Fruit fly (Drosophila melanogaster) whole organism, embryonic: ENCODE measurements around the gene Exo70.

Experiments
- ATbp ChIP-seq: fragments of 200-800 bp; sonication (Bioruptor generic); optimal IDR thresholded peaks from 2 replicates; lab custom pipeline; 2017; ENCODE audit warnings: missing biosample characterization, mild to moderate bottlenecking, missing genetic modification characterization, missing genetic modification reagents
- Asciz ChIP-seq: fragments of 200-800 bp; sonication (Bioruptor generic); optimal IDR thresholded peaks from 2 replicates; lab custom pipeline; 2017; ENCODE audit warnings: missing biosample characterization, mild to moderate bottlenecking, missing genetic modification characterization, missing genetic modification reagents
- B-H2 ChIP-seq: fragments of 200-800 bp; sonication (Bioruptor generic); optimal IDR thresholded peaks from 2 replicates; lab custom pipeline; 2018; ENCODE audit warnings: missing biosample characterization, mild to moderate bottlenecking, missing genetic modification characterization
- Bgb ChIP-seq: fragments of 200-800 bp; sonication (Bioruptor generic); IDR thresholded peaks from 2 replicates; pipeline ENCODE4 v1.3.6; 2022; ENCODE audit warnings: missing biosample characterization, missing genetic modification characterization; ENCODE audit not compliant: partially characterized antibody
- CG10543 ChIP-seq: fragments of 200-800 bp; sonication (Bioruptor generic); optimal IDR thresholded peaks from 3 replicates; lab custom pipeline; 2017; ENCODE audit warnings: missing biosample characterization, mild to moderate bottlenecking, missing genetic modification characterization, moderate library complexity
- CG10959 ChIP-seq: fragments of 200-800 bp; sonication (Bioruptor generic); IDR thresholded peaks from 2 replicates; pipeline ENCODE4 v1.3.6; 2022; ENCODE audit warnings: missing biosample characterization, missing genetic modification characterization
- CG11560 ChIP-seq: fragments of 200-800 bp; sonication (Bioruptor generic); IDR thresholded peaks from 3 replicates; pipeline ENCODE4 v1.3.6; 2022; ENCODE audit warnings: missing biosample characterization, missing genetic modification characterization
- CG12659 ChIP-seq: fragments of 200-800 bp; sonication (Bioruptor generic); optimal IDR thresholded peaks from 3 replicates; lab custom pipeline; 2017; ENCODE audit warnings: mild to moderate bottlenecking, missing biosample characterization, missing genetic modification reagents, missing genetic modification characterization
- CG15514 ChIP-seq: fragments of 200-800 bp; sonication (Bioruptor generic); optimal IDR thresholded peaks from 3 replicates; lab custom pipeline; 2017; ENCODE audit warnings: missing biosample characterization, missing genetic modification characterization, mild to moderate bottlenecking, moderate library complexity, missing genetic modification reagents
- CG18262 ChIP-seq: fragments of 200-800 bp; optimal IDR thresholded peaks from 3 replicates; lab custom pipeline; 2019; ENCODE audit warnings: missing biosample characterization, mild to moderate bottlenecking, missing genetic modification characterization, moderate library complexity
- CG2875 ChIP-seq: fragments of 200-800 bp; sonication (Bioruptor generic); optimal IDR thresholded peaks from 2 replicates; lab custom pipeline; 2017; ENCODE audit warnings: missing biosample characterization, mild to moderate bottlenecking, missing genetic modification characterization, missing genetic modification reagents
- CG32772 ChIP-seq: fragments of 200-800 bp; sonication (Bioruptor generic); IDR thresholded peaks from 2 replicates; pipeline ENCODE4 v1.3.6; 2022; ENCODE audit warnings: missing biosample characterization, missing genetic modification characterization
- CG3407 ChIP-seq: fragments of 200-800 bp; sonication (Bioruptor generic); optimal IDR thresholded peaks from 2 replicates; lab custom pipeline; 2018; ENCODE audit warnings: missing biosample characterization, mild to moderate bottlenecking, missing genetic modification characterization
- CG3995 ChIP-seq: fragments of 200-800 bp; sonication (Bioruptor generic); optimal IDR thresholded peaks from 3 replicates; lab custom pipeline; 2016; ENCODE audit warnings: missing biosample characterization, missing genetic modification characterization
- CG42726 ChIP-seq: fragments of 200-800 bp; sonication (Bioruptor generic); IDR thresholded peaks from 2 replicates; pipeline ENCODE4 v1.3.6; 2022; ENCODE audit warnings: missing biosample characterization, missing genetic modification characterization; ENCODE audit not compliant: partially characterized antibody
- CG4424 ChIP-seq: fragments of 200-800 bp; sonication (Bioruptor generic); optimal IDR thresholded peaks from 3 replicates; lab custom pipeline; 2016; ENCODE audit warnings: missing biosample characterization, missing genetic modification characterization
- CG4820 ChIP-seq: fragments of 200-800 bp; sonication (Bioruptor generic); optimal IDR thresholded peaks from 3 replicates; lab custom pipeline; 2016; ENCODE audit warnings: missing biosample characterization, missing genetic modification characterization
- CG6272 ChIP-seq: fragments of 200-800 bp; sonication (Bioruptor generic); IDR thresholded peaks from 2 replicates; pipeline ENCODE4 v1.3.6; 2022; ENCODE audit warnings: missing biosample characterization, missing genetic modification characterization
- CG9215 ChIP-seq: fragments of 200-800 bp; sonication (Bioruptor generic); IDR thresholded peaks from 2 replicates; pipeline ENCODE4 v1.3.6; 2022; ENCODE audit warnings: missing biosample characterization, missing genetic modification characterization
- CG9437 ChIP-seq: fragments of 200-800 bp; sonication (Bioruptor generic); optimal IDR thresholded peaks from 2 replicates; lab custom pipeline; 2018; ENCODE audit warnings: missing biosample characterization, mild to moderate bottlenecking, missing genetic modification characterization
- D ChIP-seq, 2 experiments: fragments of 200-800 bp in 1 of 2; fragments of >200 bp in 1 of 2; sonication (Bioruptor generic) in 1 of 2; optimal IDR thresholded peaks; 2 replicates in 1 of 2; 3 replicates in 1 of 2; lab custom pipeline; 2017; ENCODE audit warnings: mild to moderate bottlenecking in 1 of 2, missing biosample characterization in 1 of 2, missing genetic modification characterization in 1 of 2, missing genetic modification reagents in 1 of 2
- Drgx ChIP-seq: fragments of 200-800 bp; sonication (Bioruptor generic); IDR thresholded peaks from 2 replicates; pipeline ENCODE4 v1.3.6; 2022; ENCODE audit warnings: missing biosample characterization, missing genetic modification characterization
- E2f1 ChIP-seq: fragments of 200-800 bp; sonication (Bioruptor generic); IDR thresholded peaks from 2 replicates; pipeline ENCODE4 v1.3.6; 2022; ENCODE audit warnings: missing biosample characterization, missing genetic modification characterization
- Ets65A ChIP-seq: fragments of 200-800 bp; sonication (Bioruptor generic); peaks from one replicate; lab custom pipeline; 2016; ENCODE audit warnings: missing biosample characterization, missing genetic modification characterization
- Ets97D ChIP-seq: fragments of 200-800 bp; sonication (Bioruptor generic); optimal IDR thresholded peaks from 3 replicates; lab custom pipeline; 2016; ENCODE audit warnings: missing biosample characterization, missing genetic modification characterization
- Fer1 ChIP-seq: fragments of 200-800 bp; sonication (Bioruptor generic); optimal IDR thresholded peaks from 2 replicates; lab custom pipeline; 2017; ENCODE audit warnings: missing biosample characterization, mild to moderate bottlenecking, missing genetic modification characterization
- Hand ChIP-seq: fragments of 200-800 bp; sonication (Bioruptor generic); optimal IDR thresholded peaks from 2 replicates; lab custom pipeline; 2017; ENCODE audit warnings: mild to moderate bottlenecking, missing biosample characterization, missing genetic modification reagents, missing genetic modification characterization
- Hsf ChIP-seq: fragments of 200-800 bp; sonication (Bioruptor generic); optimal IDR thresholded peaks from 3 replicates; lab custom pipeline; 2016; ENCODE audit warnings: missing biosample characterization, missing genetic modification characterization
- Lpt ChIP-seq: fragments of >200 bp; optimal IDR thresholded peaks from 2 replicates; lab custom pipeline; 2018; ENCODE audit warnings: missing biosample characterization, missing genetic modification characterization
- Ptx1 ChIP-seq: fragments of 200-800 bp; sonication (Bioruptor generic); IDR thresholded peaks from 2 replicates; pipeline ENCODE4 v1.3.6; 2022; ENCODE audit warnings: missing biosample characterization, missing genetic modification characterization
- Sox102F ChIP-seq: fragments of 200-800 bp; sonication (Bioruptor generic); optimal IDR thresholded peaks from 2 replicates; lab custom pipeline; 2018; ENCODE audit warnings: missing biosample characterization, mild to moderate bottlenecking, missing genetic modification characterization, moderate library complexity
- Xrp1 ChIP-seq: fragments of 200-800 bp; sonication (Bioruptor generic); IDR thresholded peaks from 2 replicates; pipeline ENCODE4 v1.3.6; 2022; ENCODE audit warnings: missing biosample characterization, missing genetic modification characterization
- aop ChIP-seq: fragments of 200-800 bp; sonication (Bioruptor generic); IDR thresholded peaks from 2 replicates; pipeline ENCODE4 v1.3.6; 2022; ENCODE audit warnings: missing biosample characterization, missing genetic modification characterization
- az2 ChIP-seq: fragments of 200-800 bp; sonication (Bioruptor generic); optimal IDR thresholded peaks from 3 replicates; lab custom pipeline; 2016; ENCODE audit warnings: missing biosample characterization, missing genetic modification characterization
- bab2 ChIP-seq: fragments of 200-800 bp; sonication (Bioruptor generic); optimal IDR thresholded peaks from 2 replicates; lab custom pipeline; 2016; ENCODE audit warnings: missing biosample characterization, missing genetic modification characterization
- bsh ChIP-seq, 2 experiments: fragments of 200-800 bp; sonication (Bioruptor generic); optimal IDR thresholded peaks; 2 replicates each; lab custom pipeline; 2017 to 2018; ENCODE audit warnings: mild to moderate bottlenecking in 2 of 2, missing biosample characterization in 2 of 2, missing genetic modification characterization in 2 of 2, moderate library complexity in 1 of 2
- eyg ChIP-seq: fragments of 200-800 bp; sonication (Bioruptor generic); optimal IDR thresholded peaks from 3 replicates; lab custom pipeline; 2016; ENCODE audit warnings: missing biosample characterization, missing genetic modification characterization
- fd3F ChIP-seq: fragments of 200-800 bp; sonication (Bioruptor generic); optimal IDR thresholded peaks from 2 replicates; lab custom pipeline; 2018; ENCODE audit warnings: missing biosample characterization, mild to moderate bottlenecking, missing genetic modification characterization, moderate library complexity
- gcm ChIP-seq: fragments of 200-800 bp; sonication (Bioruptor generic); optimal IDR thresholded peaks from 2 replicates; lab custom pipeline; 2019; ENCODE audit warnings: missing biosample characterization, mild to moderate bottlenecking, missing genetic modification characterization, moderate library complexity
- ind ChIP-seq: fragments of 200-800 bp; sonication (Bioruptor generic); optimal IDR thresholded peaks from 3 replicates; lab custom pipeline; 2016; ENCODE audit warnings: missing biosample characterization, missing genetic modification characterization
- jumu ChIP-seq: fragments of 200-800 bp; sonication (Bioruptor generic); optimal IDR thresholded peaks from 3 replicates; lab custom pipeline; 2016; ENCODE audit warnings: missing biosample characterization, missing genetic modification characterization
- lmd ChIP-seq: fragments of 200-800 bp; sonication (Bioruptor generic); IDR thresholded peaks from 2 replicates; pipeline ENCODE4 v1.3.6; 2022; ENCODE audit warnings: missing biosample characterization, missing genetic modification characterization
- lola ChIP-seq, 3 experiments: fragments of >200 bp in 2 of 3; fragments of 200-800 bp in 1 of 3; sonication (Bioruptor generic) in 1 of 3; optimal IDR thresholded peaks; 2 replicates each; lab custom pipeline; 2017 to 2019; ENCODE audit warnings: missing biosample characterization in 3 of 3, missing genetic modification characterization in 3 of 3, mild to moderate bottlenecking in 1 of 3, moderate library complexity in 1 of 3
- nerfin-2 ChIP-seq: fragments of 200-800 bp; sonication (Bioruptor generic); IDR thresholded peaks from 2 replicates; pipeline ENCODE4 v1.3.6; 2022; ENCODE audit warnings: missing biosample characterization, missing genetic modification characterization; ENCODE audit not compliant: partially characterized antibody
- sr ChIP-seq: fragments of 200-800 bp; sonication (Bioruptor generic); IDR thresholded peaks from 3 replicates; pipeline ENCODE4 v1.3.6; 2022; ENCODE audit warnings: missing biosample characterization, missing genetic modification characterization
- zen2 ChIP-seq: fragments of 200-800 bp; sonication (Bioruptor generic); IDR thresholded peaks from 3 replicates; pipeline ENCODE4 v1.3.6; 2022; ENCODE audit warnings: missing biosample characterization, missing genetic modification characterization; ENCODE audit not compliant: partially characterized antibody
- zfh2 ChIP-seq: fragments of 200-800 bp; sonication (Bioruptor generic); optimal IDR thresholded peaks from 2 replicates; lab custom pipeline; 2016; ENCODE audit warnings: missing biosample characterization, missing genetic modification characterization

Gene Exo70

dm6 chr3L:8405123-8405522, 6.5 kb upstream of the Exo70 start, which contains the start of the genes Tpt, mkg-p and CG13667 (continued):
- peak; percentile 31 for TF ChIP-seq CG3995
- no peak for TF ChIP-seq gcm (GFP tag; lab: Kevin White, UChicago)
- TF ChIP-seq CG42726 (GFP tag; lab: Robert Waterston, UW), result peak; percentile 52; the same call in 1 of the 2 replicates
- TF ChIP-seq Hsf (GFP tag; lab: Kevin White, UChicago), result no peak
- TF ChIP-seq B-H2, result no peak
- TF ChIP-seq CG9437 (GFP tag; lab: Kevin White, UChicago), result no peak
- TF ChIP-seq Lpt, result no peak
- TF ChIP-seq nerfin-2 (GFP tag; lab: Robert Waterston, UW), result no peak; the same call in 1 of the 2 replicates
- TF ChIP-seq CG11560 (tag; lab: Robert Waterston, UW), result peak; percentile 72; the same call in 1 of the 3 replicates
- TF ChIP-seq fd3F, result no peak
- no peak for TF ChIP-seq CG10959 (GFP tag; lab: Robert Waterston, UW)
- TF ChIP-seq CG10543, result no peak
- peak; percentile 21 for TF ChIP-seq jumu (GFP tag; lab: Kevin White, UChicago)
- no peak for TF ChIP-seq Hand
- TF ChIP-seq Fer1 (GFP tag; lab: Kevin White, UChicago), result no peak

DNA sequence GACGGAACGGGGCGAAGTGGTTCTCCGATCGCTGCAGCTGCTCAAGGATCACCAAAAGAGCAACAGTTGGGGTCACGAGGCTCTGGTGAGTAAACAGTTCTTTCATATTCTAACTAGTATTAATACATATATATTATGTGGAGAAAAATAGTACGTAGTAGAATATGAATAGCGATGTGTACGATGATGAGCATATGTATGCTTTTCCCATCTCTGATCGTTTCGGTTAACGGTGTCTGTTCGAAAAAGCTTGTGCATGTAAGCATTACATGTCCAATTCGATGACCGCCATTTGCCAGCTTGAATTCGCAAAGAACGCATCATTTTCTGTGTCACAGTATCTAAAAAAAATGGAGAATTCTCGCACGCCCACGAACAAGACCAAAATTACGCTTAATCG, 1.1 kb downstream of the Exo70 start, which contains the start of the genes Oseg1 and mtrm:
Oseg1 (minus strand) TSS at position 101 of the 400 bp plus-strand sequence.
mtrm (plus strand) TSS at position 288 of the 400 bp plus-strand sequence.
- peak; percentile 30 for TF ChIP-seq Ets65A (GFP tag; lab: Kevin White, UChicago)
- no peak for TF ChIP-seq Bgb

dm6 chr3L:8418984-8419383, 7.3 kb downstream of the Exo70 start:
- TF ChIP-seq aop (no peak), ATbp (GFP tag; lab: Kevin White, UChicago) (peak; percentile 54), CG6272 (no peak), CG4424 (GFP tag; lab: Kevin White, UChicago) (peak; percentile 19), lmd (GFP tag; lab: Robert Waterston, UW) (peak; percentile 43), Xrp1 (GFP tag; lab: Robert Waterston, UW) (peak; percentile 34; the same call in 1 of the 2 replicates), bsh (GFP tag; optimal IDR thresholded peaks at IDR 0.05; lab: Kevin White, UChicago) (peak; percentile 43 to 62), CG4820 (GFP tag; lab: Kevin White, UChicago) (peak; percentile 12), CG9215 (no peak), Ptx1 (GFP tag; lab: Robert Waterston, UW) (no peak; the same call in 1 of the 2 replicates), zfh2 (GFP tag; lab: Kevin White, UChicago) (no peak), lola (GFP tag; optimal IDR thresholded peaks at IDR 0.05; lab: Kevin White, UChicago) (no peak), CG12659 (GFP tag; lab: Kevin White, UChicago) (no peak), eyg (GFP tag; lab: Kevin White, UChicago) (no peak), zen2 (no peak), D (optimal IDR thresholded peaks at IDR 0.05; lab: Kevin White, UChicago) (no peak), D (GFP tag; optimal IDR thresholded peaks at IDR 0.05; lab: Kevin White, UChicago) (peak; percentile 7), Ets97D (no peak), CG32772 (GFP tag; lab: Robert Waterston, UW) (0 out of 2 replicates have a peak, but pooled peaks have one; percentile 20), bab2 (peak; percentile 33), CG2875 (peak; percentile 0), CG18262 (peak; percentile 25), CG15514 (GFP tag; lab: Kevin White, UChicago) (no peak), az2 (GFP tag; lab: Kevin White, UChicago) (peak; percentile 19), ind (GFP tag; lab: Kevin White, UChicago) (peak; percentile 13), sr (GFP tag; lab: Robert Waterston, UW) (no peak), CG3407 (peak; percentile 24), Drgx (GFP tag; lab: Robert Waterston, UW) (peak; percentile 93), E2f1 (GFP tag; lab: Robert Waterston, UW) (peak; percentile 34; the same call in 1 of the 2 replicates), Ets65A (GFP tag; lab: Kevin White, UChicago) (peak; percentile 1), Sox102F (GFP tag; lab: Kevin White, UChicago) (peak; percentile 53), Asciz (GFP tag; lab: Kevin White, UChicago) (peak; percentile 2)
